Fruit fly (Drosophila melanogaster): ENCODE measurements around the gene mus302.

- no peak for TF ChIP-seq psq (optimal IDR thresholded peaks at IDR 0.05)
- TF ChIP-seq usp (GFP tag; optimal IDR thresholded peaks at IDR 0.05) = no peak
- TF ChIP-seq CG8478 (optimal IDR thresholded peaks at IDR 0.05) = no peak
- TF ChIP-seq Dll (optimal IDR thresholded peaks at IDR 0.05) = no peak
- TF ChIP-seq EcR (GFP tag; optimal IDR thresholded peaks at IDR 0.05) = peak in 1 of 2 experiments; percentile 6
- no peak for TF ChIP-seq pan (optimal IDR thresholded peaks at IDR 0.05)
Observed at dm6 chr3L:16805806-16806719, 26.5 kb upstream of the mus302 start.

All from whole organism.